Worm (Caenorhabditis elegans) whole organism, L3 larva: Measurements from ENCODE around the gene acl-2.

Experiments used
- R02D3.7 ChIP-seq: fragments of 150-350 bp; optimal IDR thresholded peaks from 2 replicates; lab custom pipeline; 2014; ENCODE audit warnings: missing biosample characterization, missing genetic modification characterization
- ZK546.5 ChIP-seq: sonication (generic microtip); optimal IDR thresholded peaks from 2 replicates; lab custom pipeline; 2017; ENCODE audit warnings: missing biosample characterization, missing genetic modification characterization
- aly-2 ChIP-seq: fragments of 150-350 bp; optimal IDR thresholded peaks from 2 replicates; lab custom pipeline; 2014; ENCODE audit warnings: missing biosample characterization, missing genetic modification characterization
- ama-1 ChIP-seq: fragments of 150-350 bp; optimal IDR thresholded peaks from 2 replicates; lab custom pipeline; 2018
- ceh-16 ChIP-seq: sonication (generic microtip); optimal IDR thresholded peaks from 2 replicates; lab custom pipeline; 2017; ENCODE audit warnings: missing biosample characterization, missing genetic modification characterization
- ceh-28 ChIP-seq: fragments of 150-350 bp; optimal IDR thresholded peaks from 2 replicates; lab custom pipeline; 2014; ENCODE audit warnings: missing biosample characterization, missing genetic modification reagents, missing genetic modification characterization
- ceh-82 ChIP-seq: fragments of 150-350 bp; optimal IDR thresholded peaks from 2 replicates; lab custom pipeline; 2014; ENCODE audit warnings: missing biosample characterization, missing genetic modification characterization
- ceh-9 ChIP-seq: sonication (generic microtip); optimal IDR thresholded peaks from 2 replicates; lab custom pipeline; 2018; ENCODE audit warnings: missing biosample characterization, missing genetic modification characterization
- egl-27 ChIP-seq: sonication (generic microtip); optimal IDR thresholded peaks from 4 replicates; lab custom pipeline; 2017; ENCODE audit warnings: missing biosample characterization, missing genetic modification reagents, missing genetic modification characterization
- egl-5 ChIP-seq: fragments of 150-350 bp; optimal IDR thresholded peaks from 2 replicates; lab custom pipeline; 2017; ENCODE audit warnings: missing biosample characterization, missing genetic modification reagents, missing genetic modification characterization, inconsistent platforms
- elt-1 ChIP-seq: fragments of 150-350 bp; optimal IDR thresholded peaks from 2 replicates; lab custom pipeline; 2014; ENCODE audit warnings: missing biosample characterization, missing genetic modification characterization
- elt-2 ChIP-seq: sonication (generic microtip); optimal IDR thresholded peaks from 2 replicates; lab custom pipeline; 2016; ENCODE audit warnings: missing genetic modification reagents, mild to moderate bottlenecking, missing genetic modification characterization, missing compliant biosample characterization
- elt-3 ChIP-seq, 3 experiments: fragments of 150-350 bp in 1 of 3; sonication (generic microtip) in 2 of 3; optimal IDR thresholded peaks; 2 replicates in 2 of 3; 4 replicates in 1 of 3; lab custom pipeline; 2014 to 2017; ENCODE audit warnings: missing biosample characterization in 3 of 3, missing genetic modification characterization in 3 of 3
- eor-1 ChIP-seq, 2 experiments: fragments of 150-350 bp; optimal IDR thresholded peaks; 2 replicates each; lab custom pipeline; 2014 to 2018; ENCODE audit warnings: missing biosample characterization in 2 of 2, missing genetic modification characterization in 2 of 2
- fkh-10 ChIP-seq: sonication (generic microtip); optimal IDR thresholded peaks from 2 replicates; lab custom pipeline; 2017; ENCODE audit warnings: missing biosample characterization, missing genetic modification reagents, missing genetic modification characterization
- fkh-2 ChIP-seq: fragments of 150-350 bp; optimal IDR thresholded peaks from 2 replicates; lab custom pipeline; 2014; ENCODE audit warnings: missing biosample characterization, missing genetic modification reagents, missing genetic modification characterization
- hmg-11 ChIP-seq: sonication (generic microtip); optimal IDR thresholded peaks from 2 replicates; lab custom pipeline; 2016; ENCODE audit warnings: missing genetic modification characterization, missing compliant biosample characterization
- jun-1 ChIP-seq: fragments of 150-350 bp; optimal IDR thresholded peaks from 2 replicates; lab custom pipeline; 2014; ENCODE audit warnings: missing biosample characterization, missing genetic modification reagents, missing genetic modification characterization
- lin-15B ChIP-seq: fragments of 150-350 bp; optimal IDR thresholded peaks from 2 replicates; lab custom pipeline; 2014; ENCODE audit warnings: missing biosample characterization, missing genetic modification characterization
- lin-39 ChIP-seq: fragments of 150-350 bp; optimal IDR thresholded peaks from 2 replicates; lab custom pipeline; 2018; ENCODE audit warnings: missing biosample characterization, missing genetic modification reagents, missing genetic modification characterization
- lsy-12 ChIP-seq: sonication (generic microtip); optimal IDR thresholded peaks from 2 replicates; lab custom pipeline; 2016; ENCODE audit warnings: mild to moderate bottlenecking, missing genetic modification characterization, missing compliant biosample characterization
- mdl-1 ChIP-seq: fragments of 150-350 bp; optimal IDR thresholded peaks from 2 replicates; lab custom pipeline; 2014; ENCODE audit warnings: missing biosample characterization, missing genetic modification characterization
- mml-1 ChIP-seq: fragments of 150-350 bp; sonication (generic microtip); optimal IDR thresholded peaks from 3 replicates; lab custom pipeline; 2014; ENCODE audit warnings: missing biosample characterization, missing genetic modification characterization
- nfya-1 ChIP-seq: sonication (generic microtip); optimal IDR thresholded peaks from 2 replicates; lab custom pipeline; 2017; ENCODE audit warnings: missing genetic modification characterization, mild to moderate bottlenecking, missing compliant biosample characterization, antibody characterized with exemption, moderate library complexity; ENCODE audit not compliant: insufficient read depth
- nhr-11 ChIP-seq: fragments of 150-350 bp; optimal IDR thresholded peaks from 2 replicates; lab custom pipeline; 2014; ENCODE audit warnings: missing biosample characterization, missing genetic modification characterization
- nhr-12 ChIP-seq: fragments of 150-350 bp; optimal IDR thresholded peaks from 2 replicates; lab custom pipeline; 2014; ENCODE audit warnings: missing biosample characterization, missing genetic modification characterization
- nhr-23 ChIP-seq: fragments of 150-350 bp; optimal IDR thresholded peaks from 2 replicates; lab custom pipeline; 2014; ENCODE audit warnings: missing biosample characterization, missing genetic modification reagents, missing genetic modification characterization
- nhr-237 ChIP-seq: fragments of 150-350 bp; optimal IDR thresholded peaks from 2 replicates; lab custom pipeline; 2014; ENCODE audit warnings: missing biosample characterization, missing genetic modification characterization
- nhr-25 ChIP-seq: sonication (generic microtip); optimal IDR thresholded peaks from 2 replicates; lab custom pipeline; 2017; ENCODE audit warnings: missing biosample characterization, missing genetic modification characterization
- nhr-28 ChIP-seq: fragments of 150-350 bp; optimal IDR thresholded peaks from 2 replicates; lab custom pipeline; 2014; ENCODE audit warnings: missing biosample characterization, missing genetic modification characterization
- nhr-43 ChIP-seq: sonication (generic microtip); optimal IDR thresholded peaks from 2 replicates; lab custom pipeline; 2016; ENCODE audit warnings: mild to moderate bottlenecking, missing genetic modification characterization, missing compliant biosample characterization; ENCODE audit not compliant: poor library complexity, severe bottlenecking
- nhr-67 ChIP-seq: fragments of 150-350 bp; optimal IDR thresholded peaks from 2 replicates; lab custom pipeline; 2014; ENCODE audit warnings: missing biosample characterization, missing genetic modification characterization
- nhr-76 ChIP-seq: fragments of 150-350 bp; sonication (generic microtip); optimal IDR thresholded peaks from 5 replicates; lab custom pipeline; 2014; ENCODE audit warnings: missing biosample characterization, missing genetic modification characterization
- nhr-77 ChIP-seq: fragments of 150-350 bp; optimal IDR thresholded peaks from 2 replicates; lab custom pipeline; 2014; ENCODE audit warnings: missing biosample characterization, missing genetic modification characterization
- pha-4 ChIP-seq: fragments of 150-350 bp; optimal IDR thresholded peaks from 2 replicates; lab custom pipeline; 2014; ENCODE audit warnings: missing biosample characterization, missing genetic modification reagents, missing genetic modification characterization
- pqm-1 ChIP-seq: fragments of 150-350 bp; optimal IDR thresholded peaks from 2 replicates; lab custom pipeline; 2017; ENCODE audit warnings: missing biosample characterization, missing genetic modification characterization, inconsistent platforms
- sea-2 ChIP-seq: fragments of 150-350 bp; sonication (generic microtip); optimal IDR thresholded peaks from 4 replicates; lab custom pipeline; 2014; ENCODE audit warnings: missing biosample characterization, missing genetic modification reagents, missing genetic modification characterization
- skn-1 ChIP-seq: fragments of 150-350 bp; optimal IDR thresholded peaks from 2 replicates; lab custom pipeline; 2014; ENCODE audit warnings: missing biosample characterization, missing genetic modification characterization
- snpc-4 ChIP-seq: fragments of 150-350 bp; optimal IDR thresholded peaks from 2 replicates; lab custom pipeline; 2014; ENCODE audit warnings: missing biosample characterization, missing genetic modification characterization
- tbx-2 ChIP-seq: sonication (generic microtip); optimal IDR thresholded peaks from 2 replicates; lab custom pipeline; 2016; ENCODE audit warnings: mild to moderate bottlenecking, missing genetic modification characterization, missing compliant biosample characterization
- unc-39 ChIP-seq: sonication (generic microtip); optimal IDR thresholded peaks from 4 replicates; lab custom pipeline; 2017; ENCODE audit warnings: missing biosample characterization, missing genetic modification characterization
- unc-62 ChIP-seq: fragments of 150-350 bp; sonication (generic microtip); optimal IDR thresholded peaks from 4 replicates; lab custom pipeline; 2014; ENCODE audit warnings: missing biosample characterization, missing genetic modification reagents, missing genetic modification characterization
- zag-1 ChIP-seq: fragments of 150-350 bp; optimal IDR thresholded peaks from 2 replicates; lab custom pipeline; 2014; ENCODE audit warnings: missing biosample characterization, missing genetic modification characterization
- ztf-11 ChIP-seq: fragments of 150-350 bp; optimal IDR thresholded peaks from 2 replicates; lab custom pipeline; 2014; ENCODE audit warnings: missing biosample characterization, missing genetic modification characterization

acl-2 gene

DNA sequence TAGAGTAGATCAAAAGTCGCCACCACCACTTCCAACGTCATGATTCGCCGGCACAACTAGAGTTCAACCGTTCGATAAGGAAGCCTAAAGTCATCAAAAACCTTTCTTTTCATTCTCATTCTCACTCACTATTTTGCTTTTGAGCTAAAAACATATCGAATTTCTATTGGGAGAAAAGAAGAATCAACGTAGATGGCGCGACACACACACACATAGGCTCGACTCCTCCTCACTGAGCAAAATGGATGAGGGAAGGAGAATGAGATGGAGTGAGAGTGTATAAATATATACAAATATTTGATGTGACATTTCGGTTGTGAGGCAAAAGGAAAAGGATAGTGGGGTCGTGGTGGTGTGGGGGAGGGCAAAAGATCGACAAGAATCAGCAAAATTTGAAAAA, 13.8 kb upstream of the acl-2 start:
- peak; percentile 69 for TF ChIP-seq pha-4 (tag; lab: Kevin White, UChicago)
- TF ChIP-seq jun-1 (tag; lab: Kevin White, UChicago), result no peak

DNA sequence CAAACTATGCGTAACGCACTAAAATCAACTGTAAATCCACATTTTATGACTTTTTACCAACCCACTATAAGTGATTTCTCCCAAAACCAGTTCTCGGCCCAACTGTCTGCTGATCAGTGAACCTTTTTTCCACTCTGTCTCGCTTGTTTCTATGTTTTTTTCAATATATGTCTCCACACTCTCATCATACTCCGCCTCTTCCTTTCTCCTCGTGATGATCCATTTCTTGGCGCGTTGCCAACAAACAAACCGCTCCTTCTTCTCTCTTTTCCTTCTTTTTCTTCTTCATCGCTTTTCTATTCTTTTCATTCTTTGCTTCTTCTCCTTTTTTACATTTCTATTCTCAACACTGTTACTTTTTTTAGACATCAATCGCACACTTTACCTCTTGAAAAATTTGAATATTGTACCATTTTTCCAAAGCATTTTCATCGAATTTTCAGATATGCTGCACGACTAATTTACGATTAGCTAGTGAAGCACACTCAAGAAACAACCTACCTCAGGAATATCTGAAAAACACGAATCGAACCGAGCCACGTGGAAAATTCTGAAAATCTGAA, 12.4 kb upstream of the acl-2 start, which contains the start of gene T06E8.8:
TSS of gene T06E8.8 (plus strand) at position 513 of the 563 bp plus-strand sequence.
- peak; percentile 15 for TF ChIP-seq ceh-28 (tag; lab: Kevin White, UChicago)
- TF ChIP-seq ceh-16, result no peak
- TF ChIP-seq nhr-25 (tag; lab: Kevin White, UChicago), result peak; percentile 63
- TF ChIP-seq lsy-12 (tag; lab: Kevin White, UChicago), result peak; percentile 18
- TF ChIP-seq jun-1 (tag; lab: Kevin White, UChicago), result peak; percentile 65
- TF ChIP-seq hmg-11 (tag; lab: Kevin White, UChicago), result peak; percentile 39
- peak in 1 of 3 experiments; percentile 2 for TF ChIP-seq elt-3 (tag; optimal IDR thresholded peaks at IDR 0.05; lab: Kevin White, UChicago)
- no peak for TF ChIP-seq fkh-10
- peak; percentile 63 for TF ChIP-seq nfya-1
- TF ChIP-seq R02D3.7, result no peak
- peak; percentile 16 for TF ChIP-seq mdl-1 (tag; lab: Kevin White, UChicago)
- TF ChIP-seq snpc-4 (tag; lab: Kevin White, UChicago), result peak; percentile 26
- peak; percentile 84 for TF ChIP-seq nhr-23 (tag; lab: Kevin White, UChicago)
- TF ChIP-seq pha-4 (tag; lab: Kevin White, UChicago), result peak; percentile 89
- no peak for TF ChIP-seq eor-1 (tag; optimal IDR thresholded peaks at IDR 0.05; lab: Kevin White, UChicago)
- TF ChIP-seq nhr-43 (tag; lab: Kevin White, UChicago), result peak; percentile 71
- peak; percentile 52 for TF ChIP-seq lin-39 (tag; lab: Kevin White, UChicago)
- no peak for TF ChIP-seq ztf-11 (tag; lab: Kevin White, UChicago)

DNA sequence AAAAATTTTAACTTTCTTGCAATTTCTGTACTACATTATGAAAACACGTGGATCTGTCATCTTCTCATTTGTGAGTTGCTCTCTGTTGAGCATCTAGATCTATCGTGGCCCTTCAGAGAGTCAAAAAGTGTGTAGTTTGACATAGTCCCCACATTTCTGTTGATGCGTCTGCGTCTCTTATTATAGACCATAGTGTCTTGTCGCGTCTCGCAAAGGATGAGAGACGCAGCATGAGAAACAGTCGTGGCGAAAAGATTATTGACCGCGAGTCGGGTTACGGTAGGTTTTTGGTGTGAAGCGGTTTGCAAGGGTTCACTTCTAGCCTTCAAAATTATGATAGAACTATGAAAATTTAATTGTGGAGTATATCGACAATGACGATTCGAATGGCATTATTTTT, 11.4 kb upstream of the acl-2 start:
- TF ChIP-seq nhr-67 (tag; lab: Kevin White, UChicago) (no peak), egl-5 (peak; percentile 66), nhr-25 (tag; lab: Kevin White, UChicago) (peak; percentile 65), nhr-237 (no peak), ceh-16 (no peak), ama-1 (lab: Kevin White, UChicago) (no peak), R02D3.7 (peak; percentile 43), nhr-11 (tag; lab: Kevin White, UChicago) (no peak), lsy-12 (tag; lab: Kevin White, UChicago) (peak; percentile 1), mdl-1 (tag; lab: Kevin White, UChicago) (no peak), aly-2 (tag; lab: Kevin White, UChicago) (no peak), nhr-23 (tag; lab: Kevin White, UChicago) (peak; percentile 17), elt-1 (tag; lab: Kevin White, UChicago) (no peak), fkh-2 (no peak), skn-1 (no peak), tbx-2 (tag; lab: Kevin White, UChicago) (peak; percentile 38), lin-15B (tag; lab: Kevin White, UChicago) (peak; percentile 45), ztf-11 (tag; lab: Kevin White, UChicago) (no peak), zag-1 (tag; lab: Kevin White, UChicago) (no peak), pqm-1 (tag; lab: Kevin White, UChicago) (peak; percentile 55), pha-4 (tag; lab: Kevin White, UChicago) (peak; percentile 84), ceh-28 (tag; lab: Kevin White, UChicago) (peak; percentile 68), nhr-76 (no peak), jun-1 (tag; lab: Kevin White, UChicago) (no peak), nhr-77 (no peak), elt-2 (tag; lab: Kevin White, UChicago) (peak; percentile 34), eor-1 (tag; optimal IDR thresholded peaks at IDR 0.05; lab: Kevin White, UChicago) (no peak), egl-27 (no peak), unc-39 (tag; lab: Kevin White, UChicago) (no peak), snpc-4 (tag; lab: Kevin White, UChicago) (peak; percentile 34), hmg-11 (tag; lab: Kevin White, UChicago) (peak; percentile 22), ZK546.5 (no peak), sea-2 (no peak), unc-62 (GFP tag; lab: Kevin White, UChicago) (peak; percentile 21), elt-3 (tag; optimal IDR thresholded peaks at IDR 0.05; lab: Kevin White, UChicago) (no peak), fkh-10 (no peak), mml-1 (tag; lab: Kevin White, UChicago) (no peak), ceh-82 (tag; lab: Kevin White, UChicago) (no peak), nhr-28 (no peak), nhr-12 (no peak), nfya-1 (peak; percentile 94), lin-39 (tag; lab: Kevin White, UChicago) (peak; percentile 72), ceh-9 (tag; lab: Kevin White, UChicago) (no peak)
